Worm (Caenorhabditis elegans): ENCODE data around the gene F31F4.17.
A peak's percentile ranks its signal among the peaks of the same experiment; 100 is the strongest.

Gene F31F4.17

DNA sequence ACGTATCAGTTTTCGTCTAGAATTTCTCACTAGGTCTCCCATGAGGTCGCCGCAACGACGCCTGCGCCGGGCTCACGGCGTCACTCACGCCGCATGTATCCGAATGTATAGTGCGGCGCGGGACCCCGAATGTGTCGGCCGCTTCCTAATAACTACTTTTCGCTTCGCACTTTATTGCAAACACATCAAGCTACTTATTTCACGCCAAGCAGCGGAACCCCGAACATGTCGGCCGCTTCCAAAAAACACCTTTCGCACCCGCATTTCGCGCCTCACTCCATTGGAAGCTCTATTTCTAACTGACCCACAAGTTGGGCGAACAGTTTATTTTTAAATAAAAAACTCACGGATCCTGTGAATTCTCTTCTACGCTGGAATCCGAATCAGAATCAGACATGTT lies 16.0 kb upstream of the F31F4.17 start:
- TF ChIP-seq unc-39 (tag; optimal IDR thresholded peaks at IDR 0.05) (no peak), spr-1 (tag; optimal IDR thresholded peaks at IDR 0.05) (no peak), lin-15B (tag; optimal IDR thresholded peaks at IDR 0.05) (no peak), spr-3 (GFP tag; optimal IDR thresholded peaks at IDR 0.05) (no peak), dmd-6 (GFP tag; IDR thresholded peaks at IDR 0.05) (no peak), T26A8.4 (GFP tag; IDR thresholded peaks at IDR 0.05) (no peak), snpc-4 (tag; optimal IDR thresholded peaks at IDR 0.05) (no peak), nhr-111 (GFP tag; optimal IDR thresholded peaks at IDR 0.05) (no peak), ceh-28 (tag; optimal IDR thresholded peaks at IDR 0.05) (no peak), tra-1 (GFP tag; IDR thresholded peaks at IDR 0.05) (no peak), F37D6.2 (tag; optimal IDR thresholded peaks at IDR 0.05) (no peak)

DNA sequence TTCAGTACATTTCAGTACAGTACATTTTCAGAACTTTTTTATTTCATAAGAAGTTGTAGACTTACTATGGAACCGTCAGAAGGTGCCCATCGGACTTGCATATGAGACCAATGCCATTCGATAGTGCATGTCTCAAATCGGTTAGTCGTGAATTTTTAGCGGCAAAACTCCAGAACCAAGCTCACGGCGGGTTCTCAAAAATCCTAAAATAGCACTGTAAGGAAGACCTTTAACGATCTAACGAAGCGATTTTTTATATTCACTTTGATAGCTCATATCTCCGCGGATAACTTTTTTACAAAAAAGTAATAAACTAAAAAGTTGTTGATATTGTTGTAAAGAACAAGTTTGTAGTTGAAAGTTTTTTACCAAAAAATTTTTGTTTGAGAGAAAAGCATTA lies 14.1 kb upstream of the F31F4.17 start, which contains the start of gene sru-25:
Gene sru-25 (minus strand): TSS at position 101 of the 400 bp plus-strand sequence.
- TF ChIP-seq hmg-1.1 (GFP tag; IDR thresholded peaks at IDR 0.05) (no peak), ZK546.5 (tag; optimal IDR thresholded peaks at IDR 0.05) (no peak), set-16 (GFP tag; IDR thresholded peaks at IDR 0.05) (no peak), mes-2 (tag; optimal IDR thresholded peaks at IDR 0.05; ENCODE audit: poor library complexity, severe bottlenecking) (no peak), aha-1 (tag) (no peak), nhr-237 (tag; optimal IDR thresholded peaks at IDR 0.05) (no peak), ZK337.2 (GFP tag; IDR thresholded peaks at IDR 0.05) (no peak), Y75B8A.6 (GFP tag; IDR thresholded peaks at IDR 0.05) (no peak), php-3 (GFP tag; IDR thresholded peaks at IDR 0.05) (no peak), mxl-3 (GFP tag; optimal IDR thresholded peaks at IDR 0.05) (no peak), ceh-28 (tag; optimal IDR thresholded peaks at IDR 0.05) (no peak)

DNA sequence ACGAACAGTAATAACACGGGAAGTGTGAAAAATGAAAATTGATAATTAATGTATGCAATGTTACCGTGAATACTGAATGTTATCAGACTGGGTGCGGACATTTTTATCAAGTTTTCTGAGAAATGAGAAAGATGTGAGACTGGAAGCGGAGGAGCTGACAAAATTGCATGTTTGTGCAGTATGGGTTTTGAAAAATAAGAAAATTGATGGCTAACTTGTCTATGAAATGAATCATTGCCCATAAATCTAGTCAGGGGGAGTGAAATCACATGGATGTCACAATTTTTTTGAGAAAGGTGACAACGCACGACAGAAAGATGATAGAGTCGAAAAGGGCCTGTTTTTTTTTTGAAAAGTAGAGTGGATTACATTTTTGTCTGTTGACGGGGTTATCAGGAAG lies 11.2 kb upstream of the F31F4.17 start, which contains the start of gene sru-24:
Gene sru-24 (minus strand): TSS at position 101 of the 400 bp plus-strand sequence.
- no peak for TF ChIP-seq lin-38 (GFP tag; IDR thresholded peaks at IDR 0.05)
- TF ChIP-seq spr-1 (tag; optimal IDR thresholded peaks at IDR 0.05), result no peak
- TF ChIP-seq zfp-2 (tag; optimal IDR thresholded peaks at IDR 0.05), result no peak
- TF ChIP-seq Y5F2A.4 (GFP tag; optimal IDR thresholded peaks at IDR 0.05), result no peak
- no peak for TF ChIP-seq snpc-1.2 (GFP tag; IDR thresholded peaks at IDR 0.05)
- no peak for TF ChIP-seq lir-3 (tag; optimal IDR thresholded peaks at IDR 0.05)
- no peak for TF ChIP-seq nhr-102 (tag; optimal IDR thresholded peaks at IDR 0.05)
- TF ChIP-seq lin-1 (GFP tag; IDR thresholded peaks at IDR 0.05), result no peak
- TF ChIP-seq ceh-62 (tag; optimal IDR thresholded peaks at IDR 0.05), result no peak
- TF ChIP-seq F10B5.3 (tag; optimal IDR thresholded peaks at IDR 0.05), result no peak

DNA sequence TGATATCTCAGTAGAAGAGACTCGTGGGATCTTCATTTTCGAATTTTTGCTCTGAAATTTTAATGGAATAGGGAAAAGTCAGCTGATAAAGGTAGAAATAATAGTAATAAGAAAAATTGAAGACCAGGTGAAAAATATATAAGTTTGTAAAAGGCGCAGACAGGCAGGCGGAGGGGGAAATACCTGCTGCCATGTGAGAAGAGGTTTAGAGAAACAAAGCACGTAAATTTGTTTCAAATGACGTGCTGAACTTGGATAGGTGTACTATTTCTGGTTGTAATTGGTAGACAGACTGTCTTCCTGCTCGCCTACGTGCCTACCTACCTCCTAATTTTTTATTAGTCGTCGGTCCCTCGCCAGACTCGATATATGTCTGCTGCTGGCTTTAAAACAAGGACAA lies 7.3 kb upstream of the F31F4.17 start, which contains the start of gene nhr-180:
Gene nhr-180 (minus strand): TSS at position 52 of the 400 bp plus-strand sequence.
- TF ChIP-seq aha-1 (tag) (peak; percentile 13), mxl-3 (GFP tag; optimal IDR thresholded peaks at IDR 0.05) (peak; percentile 33), tag-97 (GFP tag; IDR thresholded peaks at IDR 0.05) (no peak), nhr-28 (tag; optimal IDR thresholded peaks at IDR 0.05) (peak; percentile 39), unc-62 (GFP tag; optimal IDR thresholded peaks at IDR 0.05 in 1 of 2) (no peak), unc-62 (tag; optimal IDR thresholded peaks at IDR 0.05) (no peak), duxl-1 (tag; optimal IDR thresholded peaks at IDR 0.05; ENCODE audit: poor library complexity) (peak; percentile 58), nhr-77 (tag; optimal IDR thresholded peaks at IDR 0.05) (peak; percentile 6), hmg-1.1 (GFP tag; IDR thresholded peaks at IDR 0.05) (0 out of 2 replicates have a peak, but pooled peaks have one; percentile 12), mdl-1 (tag; optimal IDR thresholded peaks at IDR 0.05) (peak; percentile 37 to 74), hlh-30 (tag; optimal IDR thresholded peaks at IDR 0.05; ENCODE audit: insufficient read depth) (peak; percentile 69), daf-19 (GFP tag; conservative IDR thresholded peaks at IDR 0.05) (no peak), dmd-6 (GFP tag; IDR thresholded peaks at IDR 0.05) (peak; percentile 61; the same call in 1 of the 2 replicates)

Measured in whole organism, L4 larva.